Worm (Caenorhabditis elegans) whole organism, L3 larva: ENCODE results near the gene W04B5.5.

Experiments used
- R02D3.7 ChIP-seq: fragments of 150-350 bp; optimal IDR thresholded peaks from 2 replicates; lab custom pipeline; 2014; ENCODE audit warnings: missing biosample characterization, missing genetic modification characterization
- ama-1 ChIP-seq: fragments of 150-350 bp; optimal IDR thresholded peaks from 2 replicates; lab custom pipeline; 2018
- elt-3 ChIP-seq, 3 experiments: fragments of 150-350 bp in 1 of 3; sonication (generic microtip) in 2 of 3; optimal IDR thresholded peaks; 2 replicates in 2 of 3; 4 replicates in 1 of 3; lab custom pipeline; 2014 to 2017; ENCODE audit warnings: missing biosample characterization in 3 of 3, missing genetic modification characterization in 3 of 3
- fos-1 ChIP-seq: fragments of 150-350 bp; optimal IDR thresholded peaks from 2 replicates; lab custom pipeline; 2014; ENCODE audit warnings: missing biosample characterization, missing genetic modification characterization
- mml-1 ChIP-seq: fragments of 150-350 bp; sonication (generic microtip); optimal IDR thresholded peaks from 3 replicates; lab custom pipeline; 2014; ENCODE audit warnings: missing biosample characterization, missing genetic modification characterization
- nhr-76 ChIP-seq: fragments of 150-350 bp; sonication (generic microtip); optimal IDR thresholded peaks from 5 replicates; lab custom pipeline; 2014; ENCODE audit warnings: missing biosample characterization, missing genetic modification characterization
- zag-1 ChIP-seq: fragments of 150-350 bp; optimal IDR thresholded peaks from 2 replicates; lab custom pipeline; 2014; ENCODE audit warnings: missing biosample characterization, missing genetic modification characterization

ce11 chrIII:2410925-2411450 lies 7.0 kb downstream of the W04B5.5 start, which contains the start of gene mrpl-30:
- no peak for TF ChIP-seq mml-1
- no peak for TF ChIP-seq nhr-76 (tag; lab: Kevin White, UChicago)
- no peak for TF ChIP-seq R02D3.7 (tag; lab: Kevin White, UChicago)
- no peak for TF ChIP-seq fos-1 (tag; lab: Kevin White, UChicago)
- TF ChIP-seq zag-1 (tag; lab: Kevin White, UChicago), result no peak
- no peak for TF ChIP-seq elt-3 (tag; optimal IDR thresholded peaks at IDR 0.05; lab: Kevin White, UChicago)
- TF ChIP-seq ama-1 (lab: Kevin White, UChicago), result no peak
